ENCODE assay signal across 2 worm cellular contexts in genomic region chrX:11034430-11035117, ce11.
TF ChIP-seq lines count a peak whose summit lies in the region.

No protein-coding gene starts in this region.

TF ChIP-seq in whole organism, L1 larva, 84 proteins besides CTCF, POLR2A, EP300 and RAD21 (continued from another document):
- no peak for TF ChIP-seq mab-9 (GFP tag; IDR thresholded peaks at IDR 0.05; lab: Robert Waterston, UW)
- peak; percentile 19 for TF ChIP-seq unc-86 (tag; optimal IDR thresholded peaks at IDR 0.05; lab: Kevin White, UChicago)
- TF ChIP-seq ceh-63 (GFP tag; optimal IDR thresholded peaks at IDR 0.05; lab: Kevin White, UChicago) = no peak
- no peak for TF ChIP-seq lin-15B (tag; optimal IDR thresholded peaks at IDR 0.05; lab: Kevin White, UChicago)
- no peak for TF ChIP-seq nhr-11 (tag; optimal IDR thresholded peaks at IDR 0.05; lab: Kevin White, UChicago)
- TF ChIP-seq mep-1 (tag; optimal IDR thresholded peaks at IDR 0.05; lab: Kevin White, UChicago) = peak; percentile 12
- TF ChIP-seq sox-4 (tag; optimal IDR thresholded peaks at IDR 0.05; lab: Kevin White, UChicago) = no peak
- TF ChIP-seq nhr-76 (tag; optimal IDR thresholded peaks at IDR 0.05; lab: Kevin White, UChicago) = no peak
- no peak for TF ChIP-seq ces-1 (GFP tag; optimal IDR thresholded peaks at IDR 0.05; lab: Kevin White, UChicago)
- no peak for TF ChIP-seq Y116A8C.19 (tag; optimal IDR thresholded peaks at IDR 0.05; lab: Kevin White, UChicago; ENCODE audit: borderline replicate concordance)
- TF ChIP-seq C16A3.4 (tag; optimal IDR thresholded peaks at IDR 0.05; lab: Kevin White, UChicago) = no peak
- TF ChIP-seq tlp-1 (tag; optimal IDR thresholded peaks at IDR 0.05; lab: Kevin White, UChicago) = no peak
- TF ChIP-seq unc-130 (tag; optimal IDR thresholded peaks at IDR 0.05; lab: Kevin White, UChicago) = no peak
- no peak for TF ChIP-seq ztf-4 (tag; optimal IDR thresholded peaks at IDR 0.05; lab: Kevin White, UChicago)
- no peak for TF ChIP-seq C04F5.9 (tag; optimal IDR thresholded peaks at IDR 0.05; lab: Kevin White, UChicago)
- peak; percentile 40 for TF ChIP-seq nhr-47 (tag; optimal IDR thresholded peaks at IDR 0.05; lab: Kevin White, UChicago)
- TF ChIP-seq fos-1 (tag; optimal IDR thresholded peaks at IDR 0.05; lab: Kevin White, UChicago) = no peak
- TF ChIP-seq F16B12.6 (tag; optimal IDR thresholded peaks at IDR 0.05; lab: Kevin White, UChicago) = no peak
- TF ChIP-seq fkh-4 (tag; optimal IDR thresholded peaks at IDR 0.05; lab: Kevin White, UChicago; ENCODE audit: borderline replicate concordance) = no peak
- TF ChIP-seq egl-13 (tag; optimal IDR thresholded peaks at IDR 0.05; lab: Kevin White, UChicago) = no peak
- TF ChIP-seq blmp-1 (tag; optimal IDR thresholded peaks at IDR 0.05; lab: Kevin White, UChicago) = no peak
- TF ChIP-seq hlh-17 (GFP tag; optimal IDR thresholded peaks at IDR 0.05; lab: Kevin White, UChicago; ENCODE audit: borderline replicate concordance) = no peak
- no peak for TF ChIP-seq alr-1 (tag; optimal IDR thresholded peaks at IDR 0.05; lab: Kevin White, UChicago; ENCODE audit: borderline replicate concordance)
- no peak for TF ChIP-seq ets-5 (GFP tag; IDR thresholded peaks at IDR 0.05; lab: Robert Waterston, UW)
- TF ChIP-seq nhr-12 (tag; optimal IDR thresholded peaks at IDR 0.05; lab: Kevin White, UChicago) = no peak
- no peak for TF ChIP-seq xbp-1 (tag; optimal IDR thresholded peaks at IDR 0.05; lab: Kevin White, UChicago)
- no peak for TF ChIP-seq pax-3 (tag; optimal IDR thresholded peaks at IDR 0.05; lab: Kevin White, UChicago)
- no peak for TF ChIP-seq lin-13 (GFP tag; optimal IDR thresholded peaks at IDR 0.05; lab: Kevin White, UChicago)
- no peak for TF ChIP-seq nhr-19 (GFP tag; conservative IDR thresholded peaks at IDR 0.05; lab: Robert Waterston, UW)
- no peak for TF ChIP-seq aly-2 (tag; optimal IDR thresholded peaks at IDR 0.05; lab: Kevin White, UChicago)
- TF ChIP-seq unc-62 (GFP tag; optimal IDR thresholded peaks at IDR 0.05; lab: Kevin White, UChicago) = no peak
- no peak for TF ChIP-seq ztf-11 (tag; optimal IDR thresholded peaks at IDR 0.05; lab: Kevin White, UChicago)
- peak; percentile 44 for TF ChIP-seq snu-23 (GFP tag; optimal IDR thresholded peaks at IDR 0.05; lab: Kevin White, UChicago)
- peak; percentile 72 for TF ChIP-seq fkh-10 (GFP tag; optimal IDR thresholded peaks at IDR 0.05; lab: Kevin White, UChicago)
- no peak for TF ChIP-seq nhr-84 (tag; optimal IDR thresholded peaks at IDR 0.05; lab: Kevin White, UChicago)
- no peak for TF ChIP-seq mdl-1 (tag; optimal IDR thresholded peaks at IDR 0.05; lab: Kevin White, UChicago)
- no peak for TF ChIP-seq nhr-77 (tag; optimal IDR thresholded peaks at IDR 0.05; lab: Kevin White, UChicago)
- peak in 1 of 2 experiments; percentile 7 for TF ChIP-seq lin-35 (GFP tag; optimal IDR thresholded peaks at IDR 0.05; lab: Kevin White, UChicago)
- no peak for TF ChIP-seq ceh-8 (GFP tag; optimal IDR thresholded peaks at IDR 0.05; lab: Kevin White, UChicago)
- peak; percentile 6 for TF ChIP-seq dsc-1 (tag; optimal IDR thresholded peaks at IDR 0.05; lab: Kevin White, UChicago)
- TF ChIP-seq lir-3 (tag; optimal IDR thresholded peaks at IDR 0.05; lab: Kevin White, UChicago; ENCODE audit: poor library complexity) = no peak
- TF ChIP-seq grh-1 (GFP tag; IDR thresholded peaks at IDR 0.05; lab: Robert Waterston, UW) = no peak
- no peak for TF ChIP-seq efl-3 (GFP tag; optimal IDR thresholded peaks at IDR 0.05; lab: Kevin White, UChicago)
- peak; percentile 17 for TF ChIP-seq elt-2 (tag; optimal IDR thresholded peaks at IDR 0.05; lab: Kevin White, UChicago)
- TF ChIP-seq irx-1 (tag; optimal IDR thresholded peaks at IDR 0.05; lab: Kevin White, UChicago) = no peak
- no peak for TF ChIP-seq jun-1 (tag; optimal IDR thresholded peaks at IDR 0.05; lab: Kevin White, UChicago)
- TF ChIP-seq lin-14 (GFP tag; optimal IDR thresholded peaks at IDR 0.05; lab: Kevin White, UChicago) = peak; percentile 83
- TF ChIP-seq fkh-8 (tag; optimal IDR thresholded peaks at IDR 0.05; lab: Kevin White, UChicago) = peak; percentile 27
- no peak for TF ChIP-seq ceh-90 (tag; optimal IDR thresholded peaks at IDR 0.05; lab: Kevin White, UChicago)
- no peak for TF ChIP-seq hpl-2 (GFP tag; optimal IDR thresholded peaks at IDR 0.05; lab: Kevin White, UChicago)
- no peak for TF ChIP-seq vab-15 (tag; optimal IDR thresholded peaks at IDR 0.05; lab: Kevin White, UChicago)
- TF ChIP-seq skn-1 (tag; optimal IDR thresholded peaks at IDR 0.05; lab: Kevin White, UChicago) = no peak
- peak; percentile 4 for TF ChIP-seq nhr-20 (tag; optimal IDR thresholded peaks at IDR 0.05; lab: Kevin White, UChicago)
- TF ChIP-seq lsy-2 (tag; optimal IDR thresholded peaks at IDR 0.05; lab: Kevin White, UChicago) = peak in 1 of 2 experiments; percentile 19
- TF ChIP-seq nhr-85 (tag; lab: Kevin White, UChicago) = no peak
- no peak for TF ChIP-seq zag-1 (tag; optimal IDR thresholded peaks at IDR 0.05; lab: Kevin White, UChicago)
- no peak for TF ChIP-seq pag-3 (tag; optimal IDR thresholded peaks at IDR 0.05; lab: Kevin White, UChicago; ENCODE audit: borderline replicate concordance, insufficient read depth)
- no peak for TF ChIP-seq egl-27 (tag; optimal IDR thresholded peaks at IDR 0.05; lab: Kevin White, UChicago)
- no peak for TF ChIP-seq nhr-28 (tag; optimal IDR thresholded peaks at IDR 0.05; lab: Kevin White, UChicago)
- no peak for TF ChIP-seq ceh-88 (GFP tag; IDR thresholded peaks at IDR 0.05; lab: Robert Waterston, UW)
- peak; percentile 35 for TF ChIP-seq nhr-71 (tag; optimal IDR thresholded peaks at IDR 0.05; lab: Kevin White, UChicago)
- no peak for TF ChIP-seq dpl-1 (GFP tag; optimal IDR thresholded peaks at IDR 0.05; lab: Kevin White, UChicago)
- TF ChIP-seq hlh-4 (tag; optimal IDR thresholded peaks at IDR 0.05; lab: Kevin White, UChicago) = no peak
- TF ChIP-seq isw-1 (GFP tag; IDR thresholded peaks at IDR 0.05; lab: Robert Waterston, UW) = no peak
- no peak for TF ChIP-seq C34B4.2 (tag; optimal IDR thresholded peaks at IDR 0.05; lab: Kevin White, UChicago)
- no peak for TF ChIP-seq ama-1 (optimal IDR thresholded peaks at IDR 0.05; lab: Kevin White, UChicago)
TF ChIP-seq in whole organism, L1 larva: peak in this region for 17.

TF ChIP-seq in whole organism, L3 larva, 47 proteins besides CTCF, POLR2A, EP300 and RAD21 (continued from another document):
- TF ChIP-seq nhr-43 (tag; optimal IDR thresholded peaks at IDR 0.05; lab: Kevin White, UChicago; ENCODE audit: poor library complexity, severe bottlenecking) = no peak
- no peak for TF ChIP-seq unc-39 (tag; optimal IDR thresholded peaks at IDR 0.05; lab: Kevin White, UChicago)
- no peak for TF ChIP-seq mdl-1 (tag; optimal IDR thresholded peaks at IDR 0.05; lab: Kevin White, UChicago)
- no peak for TF ChIP-seq zag-1 (tag; optimal IDR thresholded peaks at IDR 0.05; lab: Kevin White, UChicago)
- TF ChIP-seq R02D3.7 (tag; optimal IDR thresholded peaks at IDR 0.05; lab: Kevin White, UChicago) = no peak
- no peak for TF ChIP-seq ceh-16 (tag; optimal IDR thresholded peaks at IDR 0.05; lab: Kevin White, UChicago)
- peak; percentile 1 for TF ChIP-seq nhr-11 (tag; optimal IDR thresholded peaks at IDR 0.05; lab: Kevin White, UChicago)
- TF ChIP-seq elt-3 (tag; optimal IDR thresholded peaks at IDR 0.05; lab: Kevin White, UChicago) = no peak
- peak; percentile 23 for TF ChIP-seq tbx-2 (tag; optimal IDR thresholded peaks at IDR 0.05; lab: Kevin White, UChicago)
- TF ChIP-seq nfya-1 (tag; optimal IDR thresholded peaks at IDR 0.05; lab: Kevin White, UChicago; ENCODE audit: insufficient read depth) = peak; percentile 69
- no peak for TF ChIP-seq nhr-28 (tag; optimal IDR thresholded peaks at IDR 0.05; lab: Kevin White, UChicago)
- TF ChIP-seq lin-39 (tag; optimal IDR thresholded peaks at IDR 0.05; lab: Kevin White, UChicago) = peak; percentile 72
- no peak for TF ChIP-seq skn-1 (tag; optimal IDR thresholded peaks at IDR 0.05; lab: Kevin White, UChicago)
- no peak for TF ChIP-seq nhr-237 (tag; optimal IDR thresholded peaks at IDR 0.05; lab: Kevin White, UChicago)
- TF ChIP-seq lsy-12 (tag; optimal IDR thresholded peaks at IDR 0.05; lab: Kevin White, UChicago) = no peak
- TF ChIP-seq fkh-10 (GFP tag; optimal IDR thresholded peaks at IDR 0.05; lab: Kevin White, UChicago) = peak; percentile 31
- no peak for TF ChIP-seq sea-2 (GFP tag; optimal IDR thresholded peaks at IDR 0.05; lab: Kevin White, UChicago)
- no peak for TF ChIP-seq nhr-67 (tag; optimal IDR thresholded peaks at IDR 0.05; lab: Kevin White, UChicago)
- no peak for TF ChIP-seq eor-1 (tag; optimal IDR thresholded peaks at IDR 0.05; lab: Kevin White, UChicago)
- TF ChIP-seq ztf-11 (tag; optimal IDR thresholded peaks at IDR 0.05; lab: Kevin White, UChicago) = no peak
- TF ChIP-seq lin-15B (tag; optimal IDR thresholded peaks at IDR 0.05; lab: Kevin White, UChicago) = peak; percentile 10
- TF ChIP-seq egl-5 (tag; optimal IDR thresholded peaks at IDR 0.05; lab: Kevin White, UChicago) = no peak
- TF ChIP-seq nhr-76 (tag; optimal IDR thresholded peaks at IDR 0.05; lab: Kevin White, UChicago) = no peak
- TF ChIP-seq pqm-1 (tag; optimal IDR thresholded peaks at IDR 0.05; lab: Kevin White, UChicago) = peak; percentile 10
- no peak for TF ChIP-seq ceh-9 (tag; optimal IDR thresholded peaks at IDR 0.05; lab: Kevin White, UChicago)
- no peak for TF ChIP-seq jun-1 (tag; optimal IDR thresholded peaks at IDR 0.05; lab: Kevin White, UChicago)
- TF ChIP-seq snpc-4 (tag; optimal IDR thresholded peaks at IDR 0.05; lab: Kevin White, UChicago) = no peak
TF ChIP-seq in whole organism, L3 larva: peak in this region for 11.
